Fruit fly (Drosophila melanogaster) whole organism, embryonic: Measurements from ENCODE around the gene CG13359.

Source experiments
- Awh ChIP-seq: fragments of 200-800 bp; sonication (Bioruptor generic); IDR thresholded peaks from 2 replicates; pipeline ENCODE4, ENCODE4 v1.3.6; 2022; ENCODE audit warnings: missing biosample characterization, missing genetic modification characterization
- CG10147 ChIP-seq: fragments of 200-800 bp; sonication (Bioruptor generic); optimal IDR thresholded peaks from 2 replicates; lab custom pipeline; 2019; ENCODE audit warnings: missing biosample characterization, mild to moderate bottlenecking, missing genetic modification characterization, moderate library complexity
- CG12155 ChIP-seq: fragments of 200-800 bp; sonication (Bioruptor generic); optimal IDR thresholded peaks from 3 replicates; lab custom pipeline; 2016; ENCODE audit warnings: missing biosample characterization, missing genetic modification characterization
- CG12299 ChIP-seq: fragments of 200-800 bp; sonication (Bioruptor generic); optimal IDR thresholded peaks from 2 replicates; lab custom pipeline; 2018; ENCODE audit warnings: missing biosample characterization, mild to moderate bottlenecking, missing genetic modification characterization
- CG12391 ChIP-seq: fragments of 200-800 bp; sonication (Bioruptor generic); optimal IDR thresholded peaks from 3 replicates; lab custom pipeline; 2018; ENCODE audit warnings: missing biosample characterization, mild to moderate bottlenecking, missing genetic modification characterization, moderate library complexity
- CG13894 ChIP-seq: fragments of 200-800 bp; sonication (Bioruptor generic); optimal IDR thresholded peaks from 3 replicates; lab custom pipeline; 2018; ENCODE audit warnings: missing biosample characterization, mild to moderate bottlenecking, missing genetic modification characterization, moderate library complexity
- CG15514 ChIP-seq: fragments of 200-800 bp; sonication (Bioruptor generic); optimal IDR thresholded peaks from 3 replicates; lab custom pipeline; 2017; ENCODE audit warnings: missing biosample characterization, missing genetic modification characterization, mild to moderate bottlenecking, moderate library complexity, missing genetic modification reagents
- CG15601 ChIP-seq: fragments of 200-800 bp; sonication (Bioruptor generic); optimal IDR thresholded peaks from 3 replicates; lab custom pipeline; 2019; ENCODE audit warnings: missing biosample characterization, mild to moderate bottlenecking, missing genetic modification characterization, moderate library complexity
- CG1602 ChIP-seq: fragments of 200-800 bp; sonication (Bioruptor generic); optimal IDR thresholded peaks from 3 replicates; lab custom pipeline; 2016; ENCODE audit warnings: missing biosample characterization, missing genetic modification characterization
- CG17186 ChIP-seq: fragments of 200-800 bp; sonication (Bioruptor generic); optimal IDR thresholded peaks from 3 replicates; lab custom pipeline; 2017; ENCODE audit warnings: missing biosample characterization, missing genetic modification reagents, missing genetic modification characterization
- CG17359 ChIP-seq: fragments of 200-800 bp; sonication (Bioruptor generic); optimal IDR thresholded peaks from 3 replicates; lab custom pipeline; 2018; ENCODE audit warnings: missing biosample characterization, mild to moderate bottlenecking, missing genetic modification characterization, moderate library complexity
- CG17912 ChIP-seq: fragments of 200-800 bp; sonication (Bioruptor generic); optimal IDR thresholded peaks from 2 replicates; lab custom pipeline; 2018; ENCODE audit warnings: missing biosample characterization, mild to moderate bottlenecking, missing genetic modification characterization
- CG2199 ChIP-seq: fragments of 200-800 bp; sonication (Bioruptor generic); IDR thresholded peaks from 3 replicates; pipeline ENCODE4 v1.3.6; 2022; ENCODE audit warnings: missing biosample characterization, missing genetic modification characterization
- CG3065 ChIP-seq: fragments of 200-800 bp; sonication (Bioruptor generic); optimal IDR thresholded peaks from 2 replicates; lab custom pipeline; 2016; ENCODE audit warnings: missing biosample characterization, missing genetic modification characterization
- CG43689 ChIP-seq: fragments of 200-800 bp; sonication (Bioruptor generic); IDR thresholded peaks from 2 replicates; pipeline ENCODE4 v1.3.6; 2022; ENCODE audit warnings: missing biosample characterization, missing genetic modification characterization
- CG6272 ChIP-seq: fragments of 200-800 bp; sonication (Bioruptor generic); IDR thresholded peaks from 2 replicates; pipeline ENCODE4 v1.3.6; 2022; ENCODE audit warnings: missing biosample characterization, missing genetic modification characterization
- CG6791 ChIP-seq: fragments of 200-800 bp; sonication (Bioruptor generic); IDR thresholded peaks from 3 replicates; pipeline ENCODE4 v1.3.6; 2022; ENCODE audit warnings: missing biosample characterization, missing genetic modification characterization; ENCODE audit not compliant: partially characterized antibody
- Camta ChIP-seq: fragments of 200-800 bp; sonication (Bioruptor generic); optimal IDR thresholded peaks from 2 replicates; lab custom pipeline; 2016; ENCODE audit warnings: missing biosample characterization, missing genetic modification characterization
- D ChIP-seq, 2 experiments: fragments of 200-800 bp in 1 of 2; fragments of >200 bp in 1 of 2; sonication (Bioruptor generic) in 1 of 2; optimal IDR thresholded peaks; 2 replicates in 1 of 2; 3 replicates in 1 of 2; lab custom pipeline; 2017; ENCODE audit warnings: mild to moderate bottlenecking in 1 of 2, missing biosample characterization in 1 of 2, missing genetic modification characterization in 1 of 2, missing genetic modification reagents in 1 of 2
- Dip3 ChIP-seq: fragments of 200-800 bp; sonication (Bioruptor generic); optimal IDR thresholded peaks from 3 replicates; lab custom pipeline; 2016; ENCODE audit warnings: missing biosample characterization, missing genetic modification characterization
- Drgx ChIP-seq: fragments of 200-800 bp; sonication (Bioruptor generic); IDR thresholded peaks from 2 replicates; pipeline ENCODE4 v1.3.6; 2022; ENCODE audit warnings: missing biosample characterization, missing genetic modification characterization
- Eip74EF ChIP-seq, 2 experiments: fragments of 200-800 bp in 1 of 2; fragments of >200 bp in 1 of 2; sonication (Bioruptor generic) in 1 of 2; optimal IDR thresholded peaks; 2 replicates each; lab custom pipeline; 2017 to 2019; ENCODE audit warnings: missing biosample characterization in 2 of 2, missing genetic modification characterization in 2 of 2, mild to moderate bottlenecking in 1 of 2, moderate library complexity in 1 of 2
- Ets65A ChIP-seq: fragments of 200-800 bp; sonication (Bioruptor generic); peaks from one replicate; lab custom pipeline; 2016; ENCODE audit warnings: missing biosample characterization, missing genetic modification characterization
- Hmx ChIP-seq: fragments of 200-800 bp; sonication (Bioruptor generic); optimal IDR thresholded peaks from 2 replicates; lab custom pipeline; 2016; ENCODE audit warnings: missing biosample characterization, missing genetic modification characterization
- Hr51 ChIP-seq, 2 experiments: fragments of 200-800 bp; sonication (Bioruptor generic); optimal IDR thresholded peaks; 2 replicates in 1 of 2; 3 replicates in 1 of 2; lab custom pipeline; 2016 to 2018; ENCODE audit warnings: missing biosample characterization in 2 of 2, missing genetic modification characterization in 2 of 2, mild to moderate bottlenecking in 1 of 2, moderate library complexity in 1 of 2
- Lhr ChIP-seq: fragments of 200-800 bp; sonication (Bioruptor generic); optimal IDR thresholded peaks from 3 replicates; lab custom pipeline; 2017; ENCODE audit warnings: mild to moderate bottlenecking, missing biosample characterization, missing genetic modification reagents, missing genetic modification characterization
- NFAT ChIP-seq: fragments of 200-800 bp; sonication (Bioruptor generic); IDR thresholded peaks from 2 replicates; pipeline ENCODE4 v1.3.6; 2022; ENCODE audit warnings: missing biosample characterization, missing genetic modification characterization
- Ssrp ChIP-seq: fragments of 200-800 bp; sonication (Bioruptor generic); optimal IDR thresholded peaks from 2 replicates; lab custom pipeline; 2018; ENCODE audit warnings: missing biosample characterization, mild to moderate bottlenecking, missing genetic modification characterization, moderate library complexity
- amos ChIP-seq: fragments of 200-800 bp; sonication (Bioruptor generic); IDR thresholded peaks from 2 replicates; pipeline ENCODE4 v1.3.6; 2022; ENCODE audit warnings: missing biosample characterization, missing genetic modification characterization; ENCODE audit not compliant: partially characterized antibody
- br ChIP-seq: fragments of >200 bp; optimal IDR thresholded peaks from 2 replicates; lab custom pipeline; 2017
- crc ChIP-seq: fragments of 200-800 bp; sonication (Bioruptor generic); optimal IDR thresholded peaks from 2 replicates; lab custom pipeline; 2016; ENCODE audit warnings: missing biosample characterization, missing genetic modification characterization
- en ChIP-seq: fragments of 200-800 bp; sonication (Bioruptor generic); optimal IDR thresholded peaks from 2 replicates; lab custom pipeline; 2016; ENCODE audit warnings: missing biosample characterization, missing genetic modification characterization
- fd3F ChIP-seq: fragments of 200-800 bp; sonication (Bioruptor generic); optimal IDR thresholded peaks from 2 replicates; lab custom pipeline; 2018; ENCODE audit warnings: missing biosample characterization, mild to moderate bottlenecking, missing genetic modification characterization, moderate library complexity
- fu2 ChIP-seq: fragments of 200-800 bp; sonication (Bioruptor generic); optimal IDR thresholded peaks from 2 replicates; lab custom pipeline; 2016; ENCODE audit warnings: missing biosample characterization, missing genetic modification characterization
- hbn ChIP-seq: fragments of 200-800 bp; sonication (Bioruptor generic); IDR thresholded peaks from 2 replicates; pipeline ENCODE4 v1.3.6; 2022; ENCODE audit warnings: missing biosample characterization, missing genetic modification characterization; ENCODE audit not compliant: partially characterized antibody
- hth ChIP-seq: fragments of >200 bp; optimal IDR thresholded peaks from 2 replicates; lab custom pipeline; 2017; ENCODE audit warnings: inconsistent platforms
- ind ChIP-seq: fragments of 200-800 bp; sonication (Bioruptor generic); optimal IDR thresholded peaks from 3 replicates; lab custom pipeline; 2016; ENCODE audit warnings: missing biosample characterization, missing genetic modification characterization
- jigr1 ChIP-seq: fragments of 200-800 bp; sonication (Bioruptor generic); IDR thresholded peaks from 3 replicates; pipeline ENCODE4 v1.3.6; 2022; ENCODE audit warnings: missing biosample characterization, missing genetic modification characterization
- lab ChIP-seq: fragments of 200-800 bp; sonication (Bioruptor generic); optimal IDR thresholded peaks from 3 replicates; lab custom pipeline; 2017; ENCODE audit warnings: missing biosample characterization, missing genetic modification characterization, mild to moderate bottlenecking, moderate library complexity, missing genetic modification reagents
- mirr ChIP-seq: fragments of 200-800 bp; sonication (Bioruptor generic); optimal IDR thresholded peaks from 3 replicates; lab custom pipeline; 2018; ENCODE audit warnings: missing biosample characterization, mild to moderate bottlenecking, missing genetic modification characterization
- nmo ChIP-seq: fragments of 200-800 bp; sonication (Bioruptor generic); optimal IDR thresholded peaks from 2 replicates; lab custom pipeline; 2018; ENCODE audit warnings: missing biosample characterization, mild to moderate bottlenecking, missing genetic modification characterization, moderate library complexity
- nom ChIP-seq: fragments of 200-800 bp; sonication (Bioruptor generic); optimal IDR thresholded peaks from 2 replicates; lab custom pipeline; 2017; ENCODE audit warnings: missing biosample characterization, missing genetic modification characterization, mild to moderate bottlenecking, moderate library complexity, missing genetic modification reagents
- pb ChIP-seq: fragments of 200-800 bp; sonication (Bioruptor generic); optimal IDR thresholded peaks from 3 replicates; lab custom pipeline; 2016; ENCODE audit warnings: missing biosample characterization, missing genetic modification characterization
- pita ChIP-seq: fragments of 200-800 bp; sonication (Bioruptor generic); optimal IDR thresholded peaks from 2 replicates; lab custom pipeline; 2017; ENCODE audit warnings: missing biosample characterization, mild to moderate bottlenecking, missing genetic modification characterization
- sqz ChIP-seq: fragments of 200-800 bp; sonication (Bioruptor generic); optimal IDR thresholded peaks from 3 replicates; lab custom pipeline; 2018; ENCODE audit warnings: missing biosample characterization, mild to moderate bottlenecking, missing genetic modification characterization
- ssp ChIP-seq: fragments of 200-800 bp; sonication (Bioruptor generic); IDR thresholded peaks from 2 replicates; pipeline ENCODE4 v1.3.6; 2022; ENCODE audit warnings: missing biosample characterization, missing genetic modification characterization
- ttk ChIP-seq: fragments of 200-800 bp; sonication (Bioruptor generic); IDR thresholded peaks from 2 replicates; pipeline ENCODE4 v2.1.2; 2022; ENCODE audit warnings: missing biosample characterization, missing genetic modification characterization
- tup ChIP-seq: fragments of 200-800 bp; sonication (Bioruptor generic); optimal IDR thresholded peaks from 2 replicates; lab custom pipeline; 2016; ENCODE audit warnings: missing biosample characterization, mild to moderate bottlenecking, missing genetic modification characterization, moderate library complexity
- zen2 ChIP-seq: fragments of 200-800 bp; sonication (Bioruptor generic); IDR thresholded peaks from 3 replicates; pipeline ENCODE4 v1.3.6; 2022; ENCODE audit warnings: missing biosample characterization, missing genetic modification characterization; ENCODE audit not compliant: partially characterized antibody

The CG13359 gene

DNA sequence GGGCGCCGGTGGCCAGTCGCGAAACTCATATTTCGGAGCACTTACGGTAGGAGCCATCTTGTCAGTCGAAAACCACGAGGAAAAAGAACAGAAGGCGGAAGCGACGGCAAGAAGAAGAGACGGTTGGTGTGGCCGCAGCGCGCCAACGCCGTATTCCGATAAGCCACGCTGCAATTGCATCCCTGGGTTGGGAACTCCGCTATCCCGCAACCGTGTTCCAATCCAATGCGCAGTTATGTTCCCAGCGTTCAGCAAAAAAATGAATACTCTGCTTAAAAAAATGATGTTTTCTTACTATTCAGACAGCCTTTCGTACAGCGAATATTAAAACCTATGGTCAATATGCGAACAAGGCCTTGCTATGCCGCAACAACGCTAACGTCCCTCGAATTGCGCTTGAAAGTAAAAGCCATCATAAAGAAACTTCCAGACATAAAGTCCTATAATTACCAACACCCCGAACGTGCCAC is 38.2 kb downstream of the CG13359 start, which contains the start of gene RpL22 (continued):
- TF ChIP-seq NFAT (GFP tag; lab: Robert Waterston, UW) (peak; percentile 90), CG15601 (tag; lab: Kevin White, UChicago) (peak; percentile 76), CG6272 (GFP tag; lab: Robert Waterston, UW) (peak; percentile 65), en (GFP tag; lab: Kevin White, UChicago) (peak; percentile 84), CG15514 (GFP tag; lab: Kevin White, UChicago) (peak; percentile 95), CG17359 (tag; lab: Kevin White, UChicago) (peak; percentile 81), br (lab: Kevin White, UChicago) (no peak), Ssrp (tag; lab: Kevin White, UChicago) (peak; percentile 36), CG12155 (GFP tag; lab: Kevin White, UChicago) (peak; percentile 72), lab (GFP tag; lab: Kevin White, UChicago) (peak; percentile 97), CG13894 (tag; lab: Kevin White, UChicago) (peak; percentile 88), Camta (GFP tag; lab: Kevin White, UChicago) (peak; percentile 91), Hmx (no peak), Lhr (GFP tag; lab: Kevin White, UChicago) (peak; percentile 97), mirr (peak; percentile 86), fd3F (peak; percentile 69), pita (peak; percentile 95), sqz (GFP tag; lab: Kevin White, UChicago) (peak; percentile 93), CG17186 (peak; percentile 98), tup (GFP tag; lab: Kevin White, UChicago) (peak; percentile 75), crc (GFP tag; lab: Kevin White, UChicago) (peak; percentile 84), D (optimal IDR thresholded peaks at IDR 0.05; lab: Kevin White, UChicago) (no peak), D (GFP tag; optimal IDR thresholded peaks at IDR 0.05; lab: Kevin White, UChicago) (peak; percentile 83), jigr1 (GFP tag; lab: Robert Waterston, UW) (peak; percentile 56; the same call in 1 of the 3 replicates), Ets65A (GFP tag; lab: Kevin White, UChicago) (peak; percentile 98), CG12391 (tag; lab: Kevin White, UChicago) (peak; percentile 87), CG1602 (GFP tag; lab: Kevin White, UChicago) (peak; percentile 44), ttk (GFP tag; lab: Robert Waterston, UW) (peak; percentile 63; the same call in 1 of the 2 replicates), Drgx (GFP tag; lab: Robert Waterston, UW) (peak; percentile 63), nmo (GFP tag; lab: Kevin White, UChicago) (peak; percentile 81), ssp (GFP tag; lab: Robert Waterston, UW) (peak; percentile 69), ind (GFP tag; lab: Kevin White, UChicago) (peak; percentile 71), CG43689 (GFP tag; lab: Robert Waterston, UW) (peak; percentile 85), hth (no peak), Awh (GFP tag; lab: Robert Waterston, UW) (peak; percentile 79), nom (GFP tag; lab: Kevin White, UChicago) (peak; percentile 87), amos (GFP tag; lab: Robert Waterston, UW) (peak; percentile 56), hbn (GFP tag; lab: Robert Waterston, UW) (no peak), fu2 (peak; percentile 89), CG10147 (GFP tag; lab: Kevin White, UChicago) (peak; percentile 75), Dip3 (GFP tag; lab: Kevin White, UChicago) (peak; percentile 87), CG17912 (GFP tag; lab: Kevin White, UChicago) (peak; percentile 64), pb (GFP tag; lab: Kevin White, UChicago) (peak; percentile 92), CG6791 (GFP tag; lab: Robert Waterston, UW) (peak; percentile 59; the same call in 1 of the 3 replicates), CG3065 (GFP tag; lab: Kevin White, UChicago) (peak; percentile 79), CG12299 (tag; lab: Kevin White, UChicago) (peak; percentile 81), Eip74EF (GFP tag; optimal IDR thresholded peaks at IDR 0.05; lab: Kevin White, UChicago) (peak in 1 of 2 experiments; percentile 83), zen2 (no peak), Hr51 (GFP tag; optimal IDR thresholded peaks at IDR 0.05; lab: Kevin White, UChicago) (peak; percentile 61 to 89), CG2199 (GFP tag; lab: Robert Waterston, UW) (peak; percentile 89)
